Worm (Caenorhabditis elegans) whole organism, late embryonic: ENCODE measurements around the gene rmd-1.

Experiments used
- dmd-4 ChIP-seq: sonication (generic microtip); optimal IDR thresholded peaks from 2 replicates; lab custom pipeline; 2016; ENCODE audit warnings: borderline replicate concordance, missing genetic modification characterization, missing compliant biosample characterization
- hlh-6 ChIP-seq: sonication (generic microtip); optimal IDR thresholded peaks from 2 replicates; lab custom pipeline; 2016; ENCODE audit warnings: missing genotype, missing genetic modification characterization, missing compliant biosample characterization
- pax-1 ChIP-seq: fragments of 150-350 bp; optimal IDR thresholded peaks from 2 replicates; lab custom pipeline; 2014; ENCODE audit warnings: missing biosample characterization, missing genetic modification characterization
- pha-4 ChIP-seq: fragments of 150-350 bp; optimal IDR thresholded peaks from 2 replicates; lab custom pipeline; 2018; ENCODE audit warnings: missing biosample characterization, missing genetic modification reagents, missing genetic modification characterization

ce11 chrIII:9735857-9736256 lies 23.0 kb upstream of the rmd-1 start, which contains the start of gene dao-6:
- TF ChIP-seq hlh-6 (tag; lab: Kevin White, UChicago) (no peak), dmd-4 (no peak), pax-1 (no peak), pha-4 (tag; lab: Kevin White, UChicago) (no peak)
